Fruit fly (Drosophila melanogaster): ENCODE data around the gene CG44270.

dm6 chr2L:20481139-20481858, 49.6 kb upstream of the CG44270 start:
- TF ChIP-seq gl (tag; optimal IDR thresholded peaks at IDR 0.05): no peak
- TF ChIP-seq Ets98B (GFP tag; IDR thresholded peaks at IDR 0.05): no peak
- TF ChIP-seq CG17806 (tag; optimal IDR thresholded peaks at IDR 0.05): no peak
- no peak for TF ChIP-seq CG32121 (GFP tag; IDR thresholded peaks at IDR 0.05)
- peak; percentile 26 for TF ChIP-seq EcR (GFP tag; optimal IDR thresholded peaks at IDR 0.05)
- TF ChIP-seq Pif1A (GFP tag; optimal IDR thresholded peaks at IDR 0.05): no peak
- no peak for TF ChIP-seq D1 (tag; optimal IDR thresholded peaks at IDR 0.05)
